Worm (Caenorhabditis elegans) whole organism, mixed stage, embryonic: ENCODE measurements around the gene nhr-223.

ENCODE experiments used
- bed-3 ChIP-seq: fragments of 200-800 bp; sonication (Bioruptor generic); optimal IDR thresholded peaks from 3 replicates; lab custom pipeline; 2018; ENCODE audit warnings: mild to moderate bottlenecking, missing genetic modification characterization, moderate library complexity, missing compliant biosample characterization
- elt-3 ChIP-seq: fragments of 150-350 bp; optimal IDR thresholded peaks from 2 replicates; lab custom pipeline; 2014; ENCODE audit warnings: missing biosample characterization, missing genetic modification characterization
- nhr-237 ChIP-seq: fragments of 150-350 bp; optimal IDR thresholded peaks from 2 replicates; lab custom pipeline; 2014; ENCODE audit warnings: missing biosample characterization, missing genetic modification characterization
- pha-4 ChIP-seq: fragments of 150-350 bp; optimal IDR thresholded peaks from 2 replicates; lab custom pipeline; 2018; ENCODE audit warnings: missing biosample characterization, missing genetic modification reagents, missing genetic modification characterization
- unc-39 ChIP-seq: fragments of 150-350 bp; optimal IDR thresholded peaks from 2 replicates; lab custom pipeline; 2014; ENCODE audit warnings: missing biosample characterization, missing genetic modification characterization

- TF ChIP-seq nhr-237 (tag; lab: Kevin White, UChicago): no peak
- no peak for TF ChIP-seq bed-3
- no peak for TF ChIP-seq unc-39 (tag; lab: Kevin White, UChicago)
- no peak for TF ChIP-seq elt-3 (tag; lab: Kevin White, UChicago)
- no peak for TF ChIP-seq pha-4 (tag; lab: Kevin White, UChicago)
Measured at ce11 chrV:15750130-15750529, 46.1 kb upstream of the nhr-223 start, which contains the start of gene str-6.
